Fruit fly (Drosophila melanogaster) Kc167 (cell line): Measurements from ENCODE around the gene CG32192.

ENCODE experiments used
- Myc ChIP-seq: fragments of >200 bp; optimal IDR thresholded peaks from 2 replicates; lab custom pipeline; 2017; ENCODE audit warnings: missing external identifiers
- h ChIP-seq: fragments of >200 bp; optimal IDR thresholded peaks from 3 replicates; lab custom pipeline; 2018; ENCODE audit warnings: missing external identifiers
- ttk ChIP-seq: sonication (Bioruptor generic); optimal IDR thresholded peaks from 2 replicates; lab custom pipeline; 2017; ENCODE audit warnings: missing external identifiers

- TF ChIP-seq ttk (lab: Kevin White, UChicago) (no peak), h (no peak), Myc (no peak)
Observed at dm6 chr3L:18074988-18075387, 34.9 kb downstream of the CG32192 start.
